Worm (Caenorhabditis elegans) whole organism, young adult: Measurements from ENCODE around the gene ZC395.11.

Source experiments
- B0035.1 ChIP-seq: sonication (generic microtip); optimal IDR thresholded peaks from 2 replicates; lab custom pipeline; 2016; ENCODE audit warnings: missing genetic modification characterization, mild to moderate bottlenecking, missing compliant biosample characterization, missing genotype, missing genetic modification reagents
- C06A6.2 ChIP-seq: fragments of 200-800 bp; sonication (Bioruptor generic); conservative IDR thresholded peaks from 2 replicates; pipeline ENCODE4 v1.3.6; 2022; ENCODE audit warnings: missing genetic modification characterization, missing compliant biosample characterization
- F39B2.1 ChIP-seq: fragments of 200-800 bp; sonication (Bioruptor generic); IDR thresholded peaks from 2 replicates; pipeline ENCODE4 v1.3.6; 2022; ENCODE audit warnings: missing genetic modification reagents, missing genetic modification characterization, missing compliant biosample characterization
- F52B5.7 ChIP-seq: sonication (generic microtip); optimal IDR thresholded peaks from 2 replicates; lab custom pipeline; 2016; ENCODE audit warnings: mild to moderate bottlenecking, missing genetic modification characterization, missing compliant biosample characterization
- F55B11.4 ChIP-seq: sonication (generic microtip); optimal IDR thresholded peaks from 2 replicates; lab custom pipeline; 2016; ENCODE audit warnings: missing compliant biosample characterization, missing genetic modification characterization, borderline replicate concordance; ENCODE audit not compliant: insufficient read depth
- Y56A3A.18 ChIP-seq: fragments of 200-800 bp; sonication (Bioruptor generic); IDR thresholded peaks from 2 replicates; pipeline ENCODE4 v1.3.6; 2022; ENCODE audit warnings: missing genetic modification reagents, missing genetic modification characterization, missing compliant biosample characterization
- Y79H2A.3 ChIP-seq: fragments of 200-800 bp; sonication (Bioruptor generic); conservative IDR thresholded peaks from 2 replicates; pipeline ENCODE4 v1.3.6; 2022; ENCODE audit warnings: missing genetic modification reagents, missing genetic modification characterization, missing compliant biosample characterization
- ama-1 ChIP-seq, 3 experiments: fragments of 150-350 bp in 1 of 3; sonication (generic microtip) in 2 of 3; optimal IDR thresholded peaks; 2 replicates each; lab custom pipeline; 2014 to 2018; ENCODE audit warnings: missing biosample characterization in 2 of 3, missing genetic modification characterization in 2 of 3, missing genetic modification reagents in 2 of 3
- attf-3 ChIP-seq: fragments of 200-800 bp; sonication (Bioruptor generic); conservative IDR thresholded peaks from 2 replicates; pipeline ENCODE4 v1.3.6; 2022; ENCODE audit warnings: missing genetic modification reagents, missing genetic modification characterization, missing compliant biosample characterization
- attf-5 ChIP-seq: fragments of 200-800 bp; sonication (Bioruptor generic); optimal IDR thresholded peaks from 2 replicates; lab custom pipeline; 2018; ENCODE audit warnings: mild to moderate bottlenecking, missing genetic modification characterization, missing compliant biosample characterization
- ceh-100 ChIP-seq: fragments of 200-800 bp; sonication (Bioruptor generic); IDR thresholded peaks from 2 replicates; pipeline ENCODE4 v1.3.6; 2022; ENCODE audit warnings: missing genetic modification reagents, missing genetic modification characterization, missing compliant biosample characterization
- ceh-79 ChIP-seq: sonication (generic microtip); optimal IDR thresholded peaks from 2 replicates; lab custom pipeline; 2017; ENCODE audit warnings: mild to moderate bottlenecking, missing genetic modification characterization, missing compliant biosample characterization
- chd-7 ChIP-seq: sonication (generic microtip); optimal IDR thresholded peaks from 2 replicates; lab custom pipeline; 2016; ENCODE audit warnings: mild to moderate bottlenecking, missing genetic modification characterization, moderate library complexity, missing compliant biosample characterization
- die-1 ChIP-seq: sonication (generic microtip); optimal IDR thresholded peaks from 2 replicates; lab custom pipeline; 2016; ENCODE audit warnings: missing genotype, mild to moderate bottlenecking, missing genetic modification characterization, missing compliant biosample characterization
- dox-1 ChIP-seq: fragments of 200-800 bp; sonication (Bioruptor generic); IDR thresholded peaks from 2 replicates; pipeline ENCODE4 v1.3.6; 2022; ENCODE audit warnings: missing genetic modification reagents, missing genetic modification characterization, missing compliant biosample characterization
- dpff-1 ChIP-seq: sonication (generic microtip); optimal IDR thresholded peaks from 2 replicates; lab custom pipeline; 2017; ENCODE audit warnings: mild to moderate bottlenecking, missing genetic modification characterization, missing compliant biosample characterization
- dpl-1 ChIP-seq: fragments of 150-350 bp; optimal IDR thresholded peaks from 2 replicates; lab custom pipeline; 2014; ENCODE audit warnings: missing biosample characterization, missing genetic modification reagents, missing genetic modification characterization
- efl-1 ChIP-seq: fragments of 150-350 bp; optimal IDR thresholded peaks from 2 replicates; lab custom pipeline; 2014; ENCODE audit warnings: missing biosample characterization, missing genetic modification reagents, missing genetic modification characterization
- fkh-3 ChIP-seq: sonication (generic microtip); optimal IDR thresholded peaks from 2 replicates; lab custom pipeline; 2016; ENCODE audit warnings: mild to moderate bottlenecking, missing genetic modification characterization, missing compliant biosample characterization
- hlh-26 ChIP-seq: fragments of 200-800 bp; sonication (Bioruptor generic); conservative IDR thresholded peaks from 2 replicates; pipeline ENCODE4 v1.3.6; 2022; ENCODE audit warnings: missing genetic modification reagents, missing genetic modification characterization, missing compliant biosample characterization
- let-526 ChIP-seq: fragments of 200-800 bp; sonication (Bioruptor generic); IDR thresholded peaks from 2 replicates; pipeline ENCODE4 v1.3.6; 2022; ENCODE audit warnings: missing genetic modification reagents, missing genetic modification characterization, missing compliant biosample characterization
- lin-35 ChIP-seq, 3 experiments: fragments of 150-350 bp in 2 of 3; sonication (generic microtip) in 1 of 3; optimal IDR thresholded peaks; 2 replicates each; lab custom pipeline; 2014 to 2018; ENCODE audit warnings: missing biosample characterization in 3 of 3, missing genetic modification characterization in 3 of 3, missing genetic modification reagents in 3 of 3
- lin-54 ChIP-seq: fragments of 200-800 bp; sonication (Bioruptor generic); optimal IDR thresholded peaks from 2 replicates; lab custom pipeline; 2018; ENCODE audit warnings: mild to moderate bottlenecking, missing genetic modification characterization, missing compliant biosample characterization
- madf-10 ChIP-seq: sonication (generic microtip); optimal IDR thresholded peaks from 2 replicates; lab custom pipeline; 2016; ENCODE audit warnings: mild to moderate bottlenecking, missing genetic modification characterization, missing compliant biosample characterization
- madf-3 ChIP-seq: fragments of 200-800 bp; sonication (Bioruptor generic); IDR thresholded peaks from 2 replicates; pipeline ENCODE4 v1.3.6; 2022; ENCODE audit warnings: missing genetic modification reagents, missing genetic modification characterization, missing compliant biosample characterization
- madf-6 ChIP-seq: fragments of 200-800 bp; sonication (Bioruptor generic); IDR thresholded peaks from 2 replicates; pipeline ENCODE4 v1.3.6; 2022; ENCODE audit warnings: missing genetic modification reagents, missing genetic modification characterization, missing compliant biosample characterization
- mcd-1 ChIP-seq: fragments of 200-800 bp; sonication (Bioruptor generic); IDR thresholded peaks from 2 replicates; pipeline ENCODE4 v1.3.6; 2022; ENCODE audit warnings: missing genetic modification reagents, missing genetic modification characterization, missing compliant biosample characterization
- mel-28 ChIP-seq: sonication (generic microtip); optimal IDR thresholded peaks from 2 replicates; lab custom pipeline; 2016; ENCODE audit warnings: borderline replicate concordance, mild to moderate bottlenecking, missing genetic modification characterization, missing compliant biosample characterization
- mxl-1 ChIP-seq: sonication (generic microtip); optimal IDR thresholded peaks from 2 replicates; lab custom pipeline; 2016; ENCODE audit warnings: missing genetic modification characterization, missing compliant biosample characterization
- nfya-2 ChIP-seq: fragments of 200-800 bp; sonication (Bioruptor generic); IDR thresholded peaks from 2 replicates; pipeline ENCODE4 v1.3.6; 2022; ENCODE audit warnings: missing genetic modification reagents, missing genetic modification characterization, missing compliant biosample characterization
- nhr-179 ChIP-seq: sonication (generic microtip); optimal IDR thresholded peaks from 2 replicates; lab custom pipeline; 2016; ENCODE audit warnings: mild to moderate bottlenecking, missing genetic modification characterization, missing compliant biosample characterization
- pbrm-1 ChIP-seq: fragments of 200-800 bp; sonication (Bioruptor generic); IDR thresholded peaks from 2 replicates; pipeline ENCODE4 v1.3.6; 2022; ENCODE audit warnings: missing genetic modification reagents, missing genetic modification characterization, missing compliant biosample characterization
- pha-4 ChIP-seq: fragments of 150-350 bp; sonication (generic microtip); optimal IDR thresholded peaks from 2 replicates; lab custom pipeline; 2014; ENCODE audit warnings: missing biosample characterization, missing genetic modification reagents, missing genetic modification characterization
- repo-1 ChIP-seq: sonication (generic microtip); optimal IDR thresholded peaks from 2 replicates; lab custom pipeline; 2017; ENCODE audit warnings: mild to moderate bottlenecking, missing genetic modification characterization, missing compliant biosample characterization
- snpc-1.1 ChIP-seq: sonication (generic microtip); optimal IDR thresholded peaks from 2 replicates; lab custom pipeline; 2017; ENCODE audit warnings: missing genetic modification characterization, mild to moderate bottlenecking, missing compliant biosample characterization, antibody characterized with exemption, moderate library complexity, missing genotype, missing genetic modification reagents; ENCODE audit not compliant: insufficient read depth
- tbp1 ChIP-seq: fragments of 200-800 bp; sonication (Bioruptor generic); optimal IDR thresholded peaks from 2 replicates; lab custom pipeline; 2018; ENCODE audit warnings: mild to moderate bottlenecking, missing genetic modification characterization, missing compliant biosample characterization
- tbx-9 ChIP-seq: sonication (generic microtip); optimal IDR thresholded peaks from 2 replicates; lab custom pipeline; 2016; ENCODE audit warnings: borderline replicate concordance, missing genetic modification characterization, inconsistent platforms, missing compliant biosample characterization
- tlf-1 ChIP-seq: fragments of 200-800 bp; sonication (Bioruptor generic); optimal IDR thresholded peaks from 2 replicates; lab custom pipeline; 2018; ENCODE audit warnings: mild to moderate bottlenecking, missing genetic modification characterization, missing compliant biosample characterization
- unc-62 ChIP-seq: fragments of 150-350 bp; optimal IDR thresholded peaks from 2 replicates; lab custom pipeline; 2014; ENCODE audit warnings: missing biosample characterization, missing genetic modification reagents, missing genetic modification characterization
- ztf-22 ChIP-seq: fragments of 200-800 bp; sonication (Bioruptor generic); optimal IDR thresholded peaks from 2 replicates; lab custom pipeline; 2018; ENCODE audit warnings: mild to moderate bottlenecking, missing genetic modification characterization, moderate library complexity, missing compliant biosample characterization
- ztf-26 ChIP-seq: sonication (generic microtip); optimal IDR thresholded peaks from 2 replicates; lab custom pipeline; 2017; ENCODE audit warnings: missing genetic modification characterization, missing compliant biosample characterization
- ztf-3 ChIP-seq: fragments of 200-800 bp; sonication (Bioruptor generic); optimal IDR thresholded peaks from 2 replicates; lab custom pipeline; 2018; ENCODE audit warnings: mild to moderate bottlenecking, missing genetic modification characterization, missing compliant biosample characterization

ZC395.11 gene

DNA sequence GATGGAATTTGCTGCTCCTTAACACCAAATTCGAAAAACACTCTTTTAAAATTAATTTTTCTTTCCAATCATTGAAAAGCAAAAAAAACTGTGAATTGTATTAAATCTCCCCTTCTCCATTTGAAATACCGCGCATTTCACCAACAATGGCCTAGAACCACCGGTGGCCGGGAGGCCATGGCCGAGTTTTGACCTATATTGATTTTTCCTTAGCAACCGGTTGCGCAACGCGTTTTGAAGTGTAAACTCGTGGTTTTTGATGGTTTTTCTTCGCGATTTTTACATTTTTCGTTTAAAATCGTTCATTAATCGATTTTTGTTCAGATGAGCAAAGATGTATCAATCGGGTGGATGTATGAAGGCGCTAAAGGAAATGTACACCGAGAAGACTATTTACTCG is 22.2 kb upstream of the ZC395.11 start, which contains the start of gene mog-3 (continued):
- no peak for TF ChIP-seq die-1
- TF ChIP-seq mxl-1 (tag; lab: Kevin White, UChicago) = no peak
- no peak for TF ChIP-seq F55B11.4 (tag; lab: Kevin White, UChicago)
- no peak for TF ChIP-seq attf-3
- TF ChIP-seq ztf-22 (GFP tag; lab: Kevin White, UChicago) = no peak
- no peak for TF ChIP-seq unc-62
- 0 out of 2 replicates have a peak, but pooled peaks have one; percentile 26 for TF ChIP-seq mcd-1 (GFP tag; lab: Robert Waterston, UW)
- TF ChIP-seq nfya-2 (GFP tag; lab: Robert Waterston, UW) = no peak
- no peak for TF ChIP-seq ztf-3
- no peak for TF ChIP-seq nhr-179 (tag; lab: Kevin White, UChicago)
- no peak for TF ChIP-seq snpc-1.1 (tag; lab: Kevin White, UChicago)
- no peak for TF ChIP-seq F52B5.7 (tag; lab: Kevin White, UChicago)
- TF ChIP-seq ceh-79 (tag; lab: Kevin White, UChicago) = no peak
- no peak for TF ChIP-seq ama-1 (optimal IDR thresholded peaks at IDR 0.05; lab: Kevin White, UChicago)
- TF ChIP-seq ama-1 (GFP tag; optimal IDR thresholded peaks at IDR 0.05; lab: Kevin White, UChicago) = no peak
- TF ChIP-seq mel-28 = no peak
- no peak for TF ChIP-seq tlf-1 (GFP tag; lab: Kevin White, UChicago)
- TF ChIP-seq repo-1 = no peak
- TF ChIP-seq attf-5 (GFP tag; lab: Kevin White, UChicago) = peak; percentile 23
- TF ChIP-seq ceh-100 (GFP tag; lab: Robert Waterston, UW) = no peak
- no peak for TF ChIP-seq tbx-9 (tag; lab: Kevin White, UChicago)
- TF ChIP-seq Y56A3A.18 (GFP tag; lab: Robert Waterston, UW) = no peak
- TF ChIP-seq chd-7 (tag; lab: Kevin White, UChicago) = no peak
- TF ChIP-seq hlh-26 (GFP tag; lab: Robert Waterston, UW) = no peak
- peak; percentile 55 for TF ChIP-seq dpl-1 (GFP tag; lab: Kevin White, UChicago)
- no peak for TF ChIP-seq pha-4 (tag; lab: Kevin White, UChicago)
- no peak for TF ChIP-seq B0035.1 (tag; lab: Kevin White, UChicago)
- TF ChIP-seq dpff-1 (tag; lab: Kevin White, UChicago) = no peak
- TF ChIP-seq fkh-3 (tag; lab: Kevin White, UChicago) = no peak
- peak; percentile 38 for TF ChIP-seq tbp1 (GFP tag; lab: Kevin White, UChicago)
- no peak for TF ChIP-seq let-526
- no peak for TF ChIP-seq Y79H2A.3
- peak; percentile 37; the same call in 1 of the 2 replicates for TF ChIP-seq madf-6 (GFP tag; lab: Robert Waterston, UW)
- TF ChIP-seq dox-1 = peak; percentile 59
- no peak for TF ChIP-seq madf-10 (tag; lab: Kevin White, UChicago)
- no peak for TF ChIP-seq pbrm-1 (GFP tag; lab: Robert Waterston, UW)
- TF ChIP-seq C06A6.2 (GFP tag; lab: Robert Waterston, UW) = no peak
- peak in 1 of 3 experiments; percentile 65 for TF ChIP-seq lin-35 (GFP tag; optimal IDR thresholded peaks at IDR 0.05; lab: Kevin White, UChicago)
- TF ChIP-seq ztf-26 (tag; lab: Kevin White, UChicago) = no peak
- no peak for TF ChIP-seq madf-3 (GFP tag; lab: Robert Waterston, UW)
- no peak for TF ChIP-seq F39B2.1 (GFP tag; lab: Robert Waterston, UW)
- peak; percentile 83 for TF ChIP-seq lin-54
- peak; percentile 63 for TF ChIP-seq efl-1 (GFP tag; lab: Kevin White, UChicago)
